Fruit fly (Drosophila melanogaster): Measurements from ENCODE around the gene Sfxn1-3.
A peak's percentile ranks its signal among the peaks of the same experiment; 100 is the strongest.

The Sfxn1-3 gene

DNA sequence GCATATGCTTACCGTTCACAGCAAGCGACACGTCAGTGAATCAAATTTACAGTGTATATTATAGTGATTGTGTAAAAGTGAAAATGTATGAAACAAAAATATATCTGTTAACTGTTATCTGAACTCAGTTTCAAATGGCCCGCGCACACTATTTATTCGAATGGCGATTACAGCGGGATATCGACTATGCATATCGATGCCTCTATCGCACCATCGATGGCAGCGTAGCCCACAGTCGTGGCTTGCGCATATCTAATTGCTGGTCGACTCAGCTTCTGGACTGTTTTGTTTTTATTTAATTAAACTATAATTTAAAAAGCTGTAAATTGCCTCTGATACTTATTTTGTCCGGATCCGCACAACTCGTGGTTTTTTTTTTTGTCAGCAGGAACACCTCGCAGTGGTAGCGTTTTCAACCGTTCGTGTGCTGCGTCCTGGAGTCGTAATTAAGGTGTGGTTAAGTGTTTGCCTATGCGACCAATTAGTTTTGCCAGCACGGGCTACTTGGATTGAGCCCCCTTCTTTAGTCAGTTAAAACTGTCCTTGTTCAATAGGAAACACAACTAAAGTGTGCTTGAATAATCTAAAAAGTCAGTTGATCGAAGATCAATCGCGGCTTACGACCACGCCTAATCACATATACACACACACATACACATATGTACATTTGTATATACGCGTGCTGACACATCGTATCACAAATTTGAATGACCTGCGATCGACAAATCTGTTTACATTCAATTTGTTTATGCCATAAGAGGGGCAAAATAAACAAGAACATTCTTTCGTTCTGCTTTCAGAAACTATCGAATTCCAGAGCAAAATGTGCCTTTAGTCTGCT, 2.9 kb downstream of the Sfxn1-3 start, which contains the start of gene Cont (continued):
- TF ChIP-seq CG9932 (GFP tag; IDR thresholded peaks at IDR 0.05) (peak; percentile 46; the same call in 1 of the 2 replicates), YL-1 (GFP tag; optimal IDR thresholded peaks at IDR 0.05) (peak; percentile 79), inv (GFP tag; IDR thresholded peaks at IDR 0.05; ENCODE audit: partially characterized antibody) (peak; percentile 85), HmgD (GFP tag; optimal IDR thresholded peaks at IDR 0.05) (no peak), hbn (GFP tag; IDR thresholded peaks at IDR 0.05; ENCODE audit: partially characterized antibody) (peak; percentile 94), CG2129 (GFP tag; IDR thresholded peaks at IDR 0.05; ENCODE audit: partially characterized antibody) (peak; percentile 62), phol (tag; optimal IDR thresholded peaks at IDR 0.05) (peak; percentile 68), CG7963 (GFP tag; IDR thresholded peaks at IDR 0.05; ENCODE audit: partially characterized antibody) (peak; percentile 94), Gug (GFP tag; IDR thresholded peaks at IDR 0.05) (peak; percentile 14; the same call in 1 of the 4 replicates), gfzf (GFP tag; optimal IDR thresholded peaks at IDR 0.05) (peak; percentile 9), chinmo (GFP tag; IDR thresholded peaks at IDR 0.05; ENCODE audit: partially characterized antibody) (peak; percentile 90; the same call in 2 of the 4 replicates), Nf-YC (tag; optimal IDR thresholded peaks at IDR 0.05) (peak; percentile 0), Adf1 (GFP tag; IDR thresholded peaks at IDR 0.05) (peak; percentile 27), CG9215 (GFP tag; IDR thresholded peaks at IDR 0.05) (no peak), CG12391 (tag; optimal IDR thresholded peaks at IDR 0.05) (peak; percentile 20), ap (GFP tag; IDR thresholded peaks at IDR 0.05) (no peak), gro (GFP tag; optimal IDR thresholded peaks at IDR 0.05) (peak; percentile 62), pnt (GFP tag; optimal IDR thresholded peaks at IDR 0.05) (no peak), HHEX (GFP tag; optimal IDR thresholded peaks at IDR 0.05) (no peak), pzg (GFP tag; optimal IDR thresholded peaks at IDR 0.05) (peak; percentile 82), CG7745 (tag; optimal IDR thresholded peaks at IDR 0.05) (no peak), chn (GFP tag; optimal IDR thresholded peaks at IDR 0.05) (no peak), CG16813 (GFP tag; IDR thresholded peaks at IDR 0.05; ENCODE audit: partially characterized antibody) (peak; percentile 93), Myb (GFP tag; optimal IDR thresholded peaks at IDR 0.05) (peak; percentile 30), CG4617 (GFP tag; optimal IDR thresholded peaks at IDR 0.05; ENCODE audit: borderline replicate concordance) (peak; percentile 48), E2f2 (GFP tag; IDR thresholded peaks at IDR 0.05) (peak; percentile 98), CG2202 (tag; optimal IDR thresholded peaks at IDR 0.05) (no peak), stwl (tag; optimal IDR thresholded peaks at IDR 0.05) (peak; percentile 55), Dbx (GFP tag; IDR thresholded peaks at IDR 0.05) (peak; percentile 60; the same call in 1 of the 3 replicates), Scr (GFP tag; IDR thresholded peaks at IDR 0.05; ENCODE audit: partially characterized antibody) (peak; percentile 91), dimm (GFP tag; IDR thresholded peaks at IDR 0.05) (no peak), Bgb (GFP tag; IDR thresholded peaks at IDR 0.05; ENCODE audit: partially characterized antibody) (peak; percentile 97), CG12659 (GFP tag; optimal IDR thresholded peaks at IDR 0.05) (peak; percentile 48), crol (GFP tag; IDR thresholded peaks at IDR 0.05) (no peak), BEAF-32 (GFP tag; optimal IDR thresholded peaks at IDR 0.05) (peak; percentile 93), Xrp1 (GFP tag; IDR thresholded peaks at IDR 0.05) (0 out of 2 replicates have a peak, but pooled peaks have one; percentile 21), tup (GFP tag; optimal IDR thresholded peaks at IDR 0.05) (peak; percentile 31), unpg (GFP tag; optimal IDR thresholded peaks at IDR 0.05) (no peak), CG2116 (GFP tag; optimal IDR thresholded peaks at IDR 0.05) (peak; percentile 87), CG8924 (tag; optimal IDR thresholded peaks at IDR 0.05) (peak; percentile 33), CG13123 (GFP tag; optimal IDR thresholded peaks at IDR 0.05) (no peak), grau (tag; optimal IDR thresholded peaks at IDR 0.05) (peak; percentile 5), esg (GFP tag; conservative IDR thresholded peaks at IDR 0.05) (no peak), CG1603 (tag; optimal IDR thresholded peaks at IDR 0.05) (peak; percentile 68), mam (GFP tag; optimal IDR thresholded peaks at IDR 0.05) (peak; percentile 36), CG1233 (GFP tag; optimal IDR thresholded peaks at IDR 0.05) (no peak), ind (GFP tag; optimal IDR thresholded peaks at IDR 0.05) (no peak), gcm2 (GFP tag; optimal IDR thresholded peaks at IDR 0.05) (no peak)
